Worm (Caenorhabditis elegans): ENCODE data around the gene T04A6.2.

Gene T04A6.2

DNA sequence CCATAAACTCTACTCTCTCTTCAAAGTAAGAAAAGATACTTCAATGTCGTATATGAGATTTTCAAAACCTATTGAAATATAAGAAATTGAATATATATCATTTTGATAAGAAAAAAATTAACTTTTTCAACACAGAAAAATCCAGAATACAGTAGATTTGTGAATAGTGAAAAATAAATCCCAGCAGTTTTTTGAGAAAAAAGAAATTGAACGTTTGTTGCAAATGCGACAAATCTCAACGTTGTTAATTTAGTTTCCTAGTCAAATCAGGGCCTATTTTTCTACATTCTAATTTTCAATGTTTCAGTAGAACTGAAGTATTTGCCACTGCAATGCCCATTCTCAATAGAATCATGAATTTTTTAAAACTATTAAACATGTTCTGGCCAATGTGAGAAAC is at the start of gene T04A6.2:
TSS of gene T04A6.2 (plus strand) at position 301 of the 400 bp plus-strand sequence.
- TF ChIP-seq elt-3 (tag; optimal IDR thresholded peaks at IDR 0.05) (no peak), flh-1 (GFP tag; optimal IDR thresholded peaks at IDR 0.05) (no peak), drap-1 (GFP tag; optimal IDR thresholded peaks at IDR 0.05) (no peak), sptf-1 (tag; optimal IDR thresholded peaks at IDR 0.05) (no peak), lin-32 (GFP tag; optimal IDR thresholded peaks at IDR 0.05) (no peak), M03D4.4 (tag; optimal IDR thresholded peaks at IDR 0.05) (no peak), nhr-12 (tag; optimal IDR thresholded peaks at IDR 0.05) (no peak), unc-120 (tag; optimal IDR thresholded peaks at IDR 0.05; ENCODE audit: poor library complexity, severe bottlenecking) (no peak), ztf-11 (tag; optimal IDR thresholded peaks at IDR 0.05) (no peak), snpc-4 (tag; optimal IDR thresholded peaks at IDR 0.05) (no peak), zip-8 (tag; optimal IDR thresholded peaks at IDR 0.05) (no peak), ham-2 (GFP tag; optimal IDR thresholded peaks at IDR 0.05) (no peak), ces-1 (GFP tag; optimal IDR thresholded peaks at IDR 0.05) (no peak), lin-13 (tag; optimal IDR thresholded peaks at IDR 0.05) (no peak), nhr-76 (tag; optimal IDR thresholded peaks at IDR 0.05) (no peak), cnd-1 (tag; optimal IDR thresholded peaks at IDR 0.05) (no peak)

ce11 chrIII:7565247-7565646 is 49.4 kb upstream of the T04A6.2 start, which contains the start of gene ttr-8:
Gene ttr-8, minus strand, starts transcription at chrIII:7565347.
- TF ChIP-seq unc-120 (tag; optimal IDR thresholded peaks at IDR 0.05; ENCODE audit: poor library complexity, severe bottlenecking) (no peak), nhr-28 (tag; optimal IDR thresholded peaks at IDR 0.05) (no peak), ceh-39 (tag; optimal IDR thresholded peaks at IDR 0.05) (no peak), blmp-1 (tag; optimal IDR thresholded peaks at IDR 0.05) (no peak), ztf-11 (tag; optimal IDR thresholded peaks at IDR 0.05) (no peak), pha-4 (tag; optimal IDR thresholded peaks at IDR 0.05) (no peak), snpc-4 (tag; optimal IDR thresholded peaks at IDR 0.05) (no peak), ceh-83 (GFP tag; optimal IDR thresholded peaks at IDR 0.05) (no peak), nhr-237 (tag; optimal IDR thresholded peaks at IDR 0.05) (no peak), sptf-1 (tag; optimal IDR thresholded peaks at IDR 0.05) (no peak)

DNA sequence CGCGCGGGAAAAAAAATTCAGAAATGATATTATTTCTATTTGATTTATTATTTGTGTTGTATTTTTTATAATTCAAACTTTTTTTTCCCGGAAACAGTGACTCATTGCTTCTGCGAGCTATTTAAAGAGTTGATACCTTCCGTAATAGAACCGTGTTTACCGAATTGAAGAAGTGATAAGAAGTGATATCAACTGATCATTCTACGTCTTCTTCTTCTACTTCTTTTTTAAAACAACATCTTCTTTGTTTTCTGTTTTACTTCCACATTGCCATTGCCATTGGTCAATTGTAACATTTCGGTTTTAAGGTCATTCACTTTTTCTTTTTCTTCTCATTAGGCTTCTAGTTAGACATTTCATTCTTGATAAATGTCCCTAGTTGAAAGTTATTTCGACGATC is 48.5 kb upstream of the T04A6.2 start, which contains the start of gene ttr-32:
TSS of gene ttr-32 (plus strand) at position 314 of the 400 bp plus-strand sequence.
- no peak for TF ChIP-seq hlh-1 (tag; optimal IDR thresholded peaks at IDR 0.05)
- TF ChIP-seq lin-32 (GFP tag; optimal IDR thresholded peaks at IDR 0.05) = no peak
- no peak for TF ChIP-seq cnd-1 (tag; optimal IDR thresholded peaks at IDR 0.05)
- no peak for TF ChIP-seq pha-4 (tag; optimal IDR thresholded peaks at IDR 0.05)
- no peak for TF ChIP-seq mep-1 (tag; optimal IDR thresholded peaks at IDR 0.05)
- no peak for TF ChIP-seq flh-1 (GFP tag; optimal IDR thresholded peaks at IDR 0.05)
- TF ChIP-seq mls-2 (tag; optimal IDR thresholded peaks at IDR 0.05) = no peak
- TF ChIP-seq unc-62 (GFP tag; optimal IDR thresholded peaks at IDR 0.05) = no peak
- TF ChIP-seq nhr-237 (tag; optimal IDR thresholded peaks at IDR 0.05) = no peak
- no peak for TF ChIP-seq blmp-1 (tag; optimal IDR thresholded peaks at IDR 0.05)
- no peak for TF ChIP-seq elt-1 (tag; optimal IDR thresholded peaks at IDR 0.05; ENCODE audit: borderline replicate concordance, insufficient read depth)
- TF ChIP-seq M03D4.4 (tag; optimal IDR thresholded peaks at IDR 0.05) = no peak
- no peak for TF ChIP-seq mab-5 (tag; optimal IDR thresholded peaks at IDR 0.05)

DNA sequence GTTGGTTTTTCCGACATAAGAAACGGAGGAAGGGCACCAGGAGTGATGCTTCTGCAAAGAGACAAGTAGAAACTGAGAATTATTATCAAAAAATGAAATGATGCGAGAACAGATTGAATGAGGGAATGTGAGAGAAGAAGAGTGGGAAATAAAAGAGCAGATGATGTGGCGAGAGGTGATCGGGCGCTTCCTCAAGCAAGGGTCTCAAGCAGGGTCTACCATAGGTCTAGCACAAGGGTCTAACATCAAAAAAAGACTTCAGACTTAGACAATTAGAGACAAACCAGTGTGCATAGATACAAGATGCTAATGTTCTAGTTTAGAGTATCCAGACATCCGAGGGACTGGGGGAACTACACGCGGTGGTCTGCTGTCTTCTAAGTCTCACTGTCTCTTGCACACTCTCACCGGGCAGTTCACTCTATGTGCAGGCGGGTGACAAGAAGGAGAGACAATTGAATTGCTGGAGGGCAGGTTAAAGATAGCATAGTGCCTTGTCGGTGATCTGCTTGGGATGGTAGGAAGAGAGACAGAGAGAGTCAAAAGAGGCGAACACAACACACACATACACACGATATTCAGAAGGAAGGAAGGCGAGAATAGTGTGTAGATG is 44.4 kb upstream of the T04A6.2 start, which contains the start of gene R13A5.7:
TSS of gene R13A5.7 (minus strand) at position 51 of the 613 bp plus-strand sequence.
- TF ChIP-seq lin-32 (GFP tag; optimal IDR thresholded peaks at IDR 0.05) (no peak), M03D4.4 (tag; optimal IDR thresholded peaks at IDR 0.05) (no peak), unc-62 (GFP tag; optimal IDR thresholded peaks at IDR 0.05) (peak; percentile 84), snpc-4 (tag; optimal IDR thresholded peaks at IDR 0.05) (no peak), elt-1 (tag; optimal IDR thresholded peaks at IDR 0.05; ENCODE audit: borderline replicate concordance, insufficient read depth) (no peak), cnd-1 (tag; optimal IDR thresholded peaks at IDR 0.05) (peak; percentile 3), pha-4 (tag; optimal IDR thresholded peaks at IDR 0.05) (peak; percentile 13), ztf-11 (tag; optimal IDR thresholded peaks at IDR 0.05) (no peak), mls-2 (tag; optimal IDR thresholded peaks at IDR 0.05) (peak; percentile 62), ceh-43 (GFP tag; optimal IDR thresholded peaks at IDR 0.05) (no peak), sem-2 (GFP tag; optimal IDR thresholded peaks at IDR 0.05) (no peak), nhr-237 (tag; optimal IDR thresholded peaks at IDR 0.05) (peak; percentile 2), unc-120 (tag; optimal IDR thresholded peaks at IDR 0.05; ENCODE audit: poor library complexity, severe bottlenecking) (peak; percentile 92), ham-2 (GFP tag; optimal IDR thresholded peaks at IDR 0.05) (peak; percentile 81), unc-39 (tag; optimal IDR thresholded peaks at IDR 0.05) (no peak), ceh-83 (GFP tag; optimal IDR thresholded peaks at IDR 0.05) (no peak), ceh-39 (tag; optimal IDR thresholded peaks at IDR 0.05) (peak; percentile 19), blmp-1 (tag; optimal IDR thresholded peaks at IDR 0.05) (no peak), elt-3 (tag; optimal IDR thresholded peaks at IDR 0.05) (no peak), nhr-76 (tag; optimal IDR thresholded peaks at IDR 0.05) (no peak), lsy-2 (tag; optimal IDR thresholded peaks at IDR 0.05) (no peak), sptf-1 (tag; optimal IDR thresholded peaks at IDR 0.05) (peak; percentile 67), drap-1 (GFP tag; optimal IDR thresholded peaks at IDR 0.05) (peak; percentile 75), mab-5 (tag; optimal IDR thresholded peaks at IDR 0.05) (no peak), tbx-8 (GFP tag; optimal IDR thresholded peaks at IDR 0.05) (peak; percentile 17), nhr-12 (tag; optimal IDR thresholded peaks at IDR 0.05) (no peak), ces-1 (GFP tag; optimal IDR thresholded peaks at IDR 0.05) (peak; percentile 76), flh-1 (GFP tag; optimal IDR thresholded peaks at IDR 0.05) (no peak), nhr-2 (tag; optimal IDR thresholded peaks at IDR 0.05) (peak; percentile 46), zip-8 (tag; optimal IDR thresholded peaks at IDR 0.05) (no peak), bed-3 (GFP tag; optimal IDR thresholded peaks at IDR 0.05) (no peak), lin-13 (tag; optimal IDR thresholded peaks at IDR 0.05) (no peak), mep-1 (tag; optimal IDR thresholded peaks at IDR 0.05) (peak; percentile 37), hlh-1 (tag; optimal IDR thresholded peaks at IDR 0.05) (peak; percentile 27), nhr-28 (tag; optimal IDR thresholded peaks at IDR 0.05) (no peak)
